Worm (Caenorhabditis elegans) whole organism, L4 larva: ENCODE data around the gene W04E12.9.

Experiments used
- D1046.2 ChIP-seq: fragments of 200-800 bp; sonication (Bioruptor generic); IDR thresholded peaks from 2 replicates; pipeline ENCODE4 v1.3.6; 2022; ENCODE audit warnings: missing genetic modification characterization, missing compliant biosample characterization
- F37D6.2 ChIP-seq: sonication (generic microtip); optimal IDR thresholded peaks from 2 replicates; lab custom pipeline; 2016; ENCODE audit warnings: mild to moderate bottlenecking, missing genetic modification characterization, missing compliant biosample characterization
- ZK337.2 ChIP-seq: fragments of 200-800 bp; sonication (Bioruptor generic); IDR thresholded peaks from 2 replicates; pipeline ENCODE4 v1.3.6; 2022; ENCODE audit warnings: missing genetic modification reagents, missing genetic modification characterization, missing compliant biosample characterization
- aha-1 ChIP-seq: fragments of 150-350 bp; peaks from one replicate; lab custom pipeline; 2014; ENCODE audit warnings: missing biosample characterization, missing genetic modification characterization
- arid-1 ChIP-seq: fragments of 200-800 bp; sonication (Bioruptor generic); conservative IDR thresholded peaks from 2 replicates; pipeline ENCODE4 v1.3.6; 2022; ENCODE audit warnings: missing genetic modification reagents, missing genetic modification characterization, missing compliant biosample characterization
- ceh-62 ChIP-seq: sonication (generic microtip); optimal IDR thresholded peaks from 2 replicates; lab custom pipeline; 2017; ENCODE audit warnings: missing biosample characterization, missing genetic modification characterization
- daf-16 ChIP-seq, 3 experiments: sonication (generic microtip); optimal IDR thresholded peaks; 2 replicates each; lab custom pipeline; 2016 to 2017; ENCODE audit warnings: missing genetic modification characterization in 3 of 3, missing genetic modification reagents in 3 of 3, mild to moderate bottlenecking in 2 of 3, missing compliant biosample characterization in 2 of 3, missing biosample characterization in 1 of 3, moderate library complexity in 1 of 3
- dmd-6 ChIP-seq: fragments of 200-800 bp; sonication (Bioruptor generic); IDR thresholded peaks from 2 replicates; pipeline ENCODE4 v1.3.6; 2022; ENCODE audit warnings: missing genetic modification reagents, missing genetic modification characterization, missing compliant biosample characterization
- duxl-1 ChIP-seq: sonication (generic microtip); optimal IDR thresholded peaks from 2 replicates; lab custom pipeline; 2016; ENCODE audit warnings: mild to moderate bottlenecking, missing genetic modification characterization, moderate library complexity, missing compliant biosample characterization; ENCODE audit not compliant: poor library complexity
- dve-1 ChIP-seq: sonication (generic microtip); optimal IDR thresholded peaks from 2 replicates; lab custom pipeline; 2017; ENCODE audit warnings: antibody characterized with exemption, mild to moderate bottlenecking, missing genetic modification characterization, missing compliant biosample characterization; ENCODE audit not compliant: insufficient read depth
- egl-43 ChIP-seq: fragments of 200-800 bp; sonication (Bioruptor generic); IDR thresholded peaks from 2 replicates; pipeline ENCODE4 v1.3.6; 2022; ENCODE audit warnings: missing genetic modification reagents, missing genetic modification characterization, missing compliant biosample characterization
- fos-1 ChIP-seq: fragments of 150-350 bp; optimal IDR thresholded peaks from 2 replicates; lab custom pipeline; 2014; ENCODE audit warnings: missing biosample characterization, missing genetic modification characterization
- hif-1 ChIP-seq, 2 experiments: sonication (generic microtip); optimal IDR thresholded peaks; 2 replicates each; lab custom pipeline; 2016 to 2017; ENCODE audit warnings: missing compliant biosample characterization in 2 of 2, missing genetic modification characterization in 2 of 2, missing genetic modification reagents in 2 of 2, missing genotype in 2 of 2, mild to moderate bottlenecking in 1 of 2
- hlh-11 ChIP-seq: fragments of 200-800 bp; sonication (Bioruptor generic); optimal IDR thresholded peaks from 2 replicates; lab custom pipeline; 2018; ENCODE audit warnings: mild to moderate bottlenecking, missing genetic modification characterization, missing compliant biosample characterization
- hlh-30 ChIP-seq: sonication (generic microtip); optimal IDR thresholded peaks from 2 replicates; lab custom pipeline; 2017; ENCODE audit warnings: antibody characterized with exemption, mild to moderate bottlenecking, missing genetic modification characterization, missing compliant biosample characterization; ENCODE audit not compliant: insufficient read depth
- lin-1 ChIP-seq: fragments of 200-800 bp; sonication (Bioruptor generic); IDR thresholded peaks from 2 replicates; pipeline ENCODE4 v1.3.6; 2022; ENCODE audit warnings: missing genetic modification reagents, missing genetic modification characterization, missing compliant biosample characterization
- mdt-29 ChIP-seq: fragments of 200-800 bp; sonication (Bioruptor generic); IDR thresholded peaks from 2 replicates; pipeline ENCODE4 v1.3.6; 2022; ENCODE audit warnings: missing genetic modification reagents, missing genetic modification characterization, missing compliant biosample characterization
- mxl-3 ChIP-seq: fragments of 200-800 bp; sonication (Bioruptor generic); optimal IDR thresholded peaks from 2 replicates; lab custom pipeline; 2018; ENCODE audit warnings: mild to moderate bottlenecking, missing genetic modification characterization, missing compliant biosample characterization
- nhr-10 ChIP-seq: fragments of 150-350 bp; optimal IDR thresholded peaks from 2 replicates; lab custom pipeline; 2014; ENCODE audit warnings: missing biosample characterization, missing genetic modification characterization
- nhr-28 ChIP-seq: fragments of 150-350 bp; optimal IDR thresholded peaks from 2 replicates; lab custom pipeline; 2014; ENCODE audit warnings: missing biosample characterization, missing genetic modification characterization
- nhr-48 ChIP-seq: sonication (generic microtip); optimal IDR thresholded peaks from 2 replicates; lab custom pipeline; 2016; ENCODE audit warnings: mild to moderate bottlenecking, missing genetic modification characterization, missing compliant biosample characterization
- nhr-77 ChIP-seq: fragments of 150-350 bp; optimal IDR thresholded peaks from 2 replicates; lab custom pipeline; 2014; ENCODE audit warnings: missing biosample characterization, missing genetic modification characterization
- php-3 ChIP-seq: fragments of 200-800 bp; sonication (Bioruptor generic); IDR thresholded peaks from 2 replicates; pipeline ENCODE4 v1.3.6; 2022; ENCODE audit warnings: missing genetic modification reagents, missing genetic modification characterization, missing compliant biosample characterization
- pqm-1 ChIP-seq: sonication (generic microtip); optimal IDR thresholded peaks from 2 replicates; lab custom pipeline; 2017; ENCODE audit warnings: missing biosample characterization, missing genetic modification characterization
- set-16 ChIP-seq: fragments of 200-800 bp; sonication (Bioruptor generic); IDR thresholded peaks from 2 replicates; pipeline ENCODE4 v1.3.6; 2022; ENCODE audit warnings: missing genetic modification reagents, missing genetic modification characterization, missing compliant biosample characterization
- snpc-4 ChIP-seq: fragments of 150-350 bp; optimal IDR thresholded peaks from 2 replicates; lab custom pipeline; 2014; ENCODE audit warnings: missing biosample characterization, missing genetic modification characterization
- unc-130 ChIP-seq: sonication (generic microtip); optimal IDR thresholded peaks from 2 replicates; lab custom pipeline; 2016; ENCODE audit warnings: missing genetic modification reagents, missing genetic modification characterization, missing compliant biosample characterization
- unc-62 ChIP-seq, 3 experiments: fragments of 150-350 bp in 1 of 3; sonication (generic microtip); optimal IDR thresholded peaks in 2 of 3; peaks in 1 of 3; 1 replicate in 1 of 3; 2 replicates in 2 of 3; lab custom pipeline; 2014 to 2017; ENCODE audit warnings: missing biosample characterization in 3 of 3, missing genetic modification characterization in 3 of 3, missing genetic modification reagents in 3 of 3, missing genotype in 1 of 3
- zag-1 ChIP-seq: fragments of 150-350 bp; optimal IDR thresholded peaks from 2 replicates; lab custom pipeline; 2014; ENCODE audit warnings: missing biosample characterization, missing genetic modification characterization
- ztf-11 ChIP-seq: fragments of 150-350 bp; optimal IDR thresholded peaks from 2 replicates; lab custom pipeline; 2014; ENCODE audit warnings: missing biosample characterization, missing genetic modification characterization
- ztf-7 ChIP-seq: fragments of 150-350 bp; optimal IDR thresholded peaks from 2 replicates; lab custom pipeline; 2014; ENCODE audit warnings: missing biosample characterization, missing genetic modification characterization

W04E12.9 gene

DNA sequence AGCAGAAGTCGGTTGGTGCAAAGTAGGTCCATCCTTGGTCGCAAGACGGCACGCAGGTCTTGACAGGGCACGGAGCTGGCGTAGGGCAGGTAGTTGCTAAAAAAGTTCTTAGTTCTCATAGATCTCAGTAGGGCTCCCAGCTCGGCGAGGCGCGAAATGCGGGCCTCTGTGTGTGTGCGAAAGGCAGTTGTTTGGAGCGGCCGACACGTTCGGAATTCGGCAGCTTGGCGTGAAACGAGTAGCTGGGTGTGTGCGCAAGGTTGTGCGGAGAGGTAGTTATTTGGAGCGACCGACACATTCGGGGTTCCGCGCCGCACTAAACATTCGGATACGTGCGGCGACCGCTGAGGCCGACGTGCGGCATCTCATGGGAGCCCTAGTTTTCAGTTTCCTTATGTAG is 3.5 kb upstream of the W04E12.9 start:
- no peak for TF ChIP-seq hlh-30 (tag; lab: Kevin White, UChicago)
- TF ChIP-seq F37D6.2 (tag; lab: Kevin White, UChicago) = no peak
- TF ChIP-seq ceh-62 = no peak
- no peak for TF ChIP-seq mdt-29 (GFP tag; lab: Robert Waterston, UW)
- TF ChIP-seq set-16 (GFP tag; lab: Robert Waterston, UW) = peak; percentile 76

ce11 chrV:19754331-19754730 is 2.0 kb upstream of the W04E12.9 start:
- TF ChIP-seq php-3 = 0 out of 2 replicates have a peak, but pooled peaks have one; percentile 50
- TF ChIP-seq pqm-1 (tag; lab: Kevin White, UChicago) = peak; percentile 13
- peak; percentile 59 for TF ChIP-seq nhr-28 (tag; lab: Kevin White, UChicago)
- TF ChIP-seq ZK337.2 = no peak

DNA sequence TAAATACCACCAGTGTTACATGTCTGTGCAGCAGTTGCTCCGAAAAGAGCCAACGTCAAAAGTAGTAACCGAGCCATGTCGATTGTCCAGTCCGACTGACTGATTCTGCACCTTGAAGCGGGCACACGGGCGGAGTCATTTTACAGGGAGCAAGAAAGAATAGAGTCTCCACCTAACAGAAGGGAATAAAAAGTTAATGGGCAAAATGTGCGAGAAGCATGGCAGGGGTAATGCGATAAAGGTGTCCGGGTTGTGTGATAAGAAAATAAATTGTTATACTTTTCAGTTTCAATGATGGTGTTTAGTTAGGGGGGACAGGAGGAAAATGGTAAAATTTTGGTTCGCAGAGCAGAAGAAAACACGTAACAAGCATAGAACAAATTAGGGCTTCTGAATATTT is 1.1 kb upstream of the W04E12.9 start, which contains the start of gene clec-50:
clec-50 (minus strand) TSS at position 109 of the 400 bp plus-strand sequence.
- TF ChIP-seq nhr-77 (tag; lab: Kevin White, UChicago) (peak; percentile 25), daf-16 (GFP tag; optimal IDR thresholded peaks at IDR 0.05; lab: Kevin White, UChicago) (no peak), daf-16 (tag; optimal IDR thresholded peaks at IDR 0.05; lab: Kevin White, UChicago) (peak; percentile 51), egl-43 (GFP tag; lab: Robert Waterston, UW) (no peak), dmd-6 (GFP tag; lab: Robert Waterston, UW) (peak; percentile 95), nhr-28 (tag; lab: Kevin White, UChicago) (peak; percentile 75), nhr-10 (no peak), mxl-3 (GFP tag; lab: Kevin White, UChicago) (peak; percentile 89), hlh-11 (tag; lab: Kevin White, UChicago) (peak; percentile 68), unc-62 (GFP tag; optimal IDR thresholded peaks at IDR 0.05 in 1 of 2; lab: Kevin White, UChicago) (no peak), unc-62 (tag; optimal IDR thresholded peaks at IDR 0.05; lab: Kevin White, UChicago) (no peak), D1046.2 (GFP tag; lab: Robert Waterston, UW) (no peak), fos-1 (no peak), php-3 (peak; percentile 80), ztf-7 (tag; lab: Kevin White, UChicago) (no peak), dve-1 (tag; lab: Kevin White, UChicago) (peak; percentile 35), zag-1 (tag; lab: Kevin White, UChicago) (no peak), lin-1 (GFP tag; lab: Robert Waterston, UW) (0 out of 2 replicates have a peak, but pooled peaks have one; percentile 14), pqm-1 (tag; lab: Kevin White, UChicago) (peak; percentile 84), arid-1 (GFP tag; lab: Robert Waterston, UW) (no peak)
- TF ChIP-seq, all 104 proteins: peak for 10

- no peak for TF ChIP-seq unc-130 (GFP tag; lab: Kevin White, UChicago)
- TF ChIP-seq aha-1 (tag; lab: Kevin White, UChicago) = peak; percentile 77
- TF ChIP-seq set-16 (GFP tag; lab: Robert Waterston, UW) = peak; percentile 77
Measured at ce11 chrV:19759282-19759681, 2.9 kb downstream of the W04E12.9 start.

DNA sequence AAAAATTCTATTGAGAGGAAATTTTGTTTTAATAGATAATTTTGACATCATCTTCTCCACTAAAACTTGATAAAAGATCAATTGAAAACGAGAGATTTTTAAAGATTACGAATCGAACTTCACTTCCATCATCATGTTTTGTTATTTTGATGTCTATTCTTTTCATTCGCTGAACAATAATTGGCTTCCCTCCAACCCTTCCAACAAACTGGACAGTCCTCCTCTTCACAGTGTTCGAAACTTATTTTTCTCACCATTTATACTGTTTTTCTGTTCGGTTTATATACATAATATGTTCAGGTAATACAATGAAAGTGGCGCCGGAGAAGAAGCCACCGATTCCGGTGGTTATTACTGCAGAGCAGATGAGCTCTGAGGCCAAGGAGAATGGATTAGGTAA is 4.4 kb downstream of the W04E12.9 start, which contains the start of gene M162.5:
M162.5 (plus strand) TSS at position 301 of the 400 bp plus-strand sequence.
- TF ChIP-seq nhr-48 (tag; lab: Kevin White, UChicago) (no peak), aha-1 (tag; lab: Kevin White, UChicago) (peak; percentile 42)

ce11 chrV:19767719-19768118 is 11.4 kb downstream of the W04E12.9 start:
- TF ChIP-seq ztf-11 (tag; lab: Kevin White, UChicago) (no peak), duxl-1 (tag; lab: Kevin White, UChicago) (peak; percentile 54), daf-16 (GFP tag; optimal IDR thresholded peaks at IDR 0.05; lab: Kevin White, UChicago) (no peak), daf-16 (tag; optimal IDR thresholded peaks at IDR 0.05; lab: Kevin White, UChicago) (no peak), snpc-4 (tag; lab: Kevin White, UChicago) (no peak), hif-1 (tag; optimal IDR thresholded peaks at IDR 0.05; lab: Kevin White, UChicago) (no peak), nhr-28 (tag; lab: Kevin White, UChicago) (no peak)
